Fruit fly (Drosophila melanogaster) whole organism, pupa: ENCODE data around the gene CycY.

Experiments used
- CG10348 ChIP-seq: fragments of 200-800 bp; sonication (Bioruptor generic); IDR thresholded peaks from 2 replicates; pipeline ENCODE4 v1.3.6; 2022; ENCODE audit warnings: missing biosample characterization, missing genetic modification characterization
- CG12605 ChIP-seq: fragments of 200-800 bp; sonication (Bioruptor generic); IDR thresholded peaks from 2 replicates; pipeline ENCODE4 v1.3.6; 2022; ENCODE audit warnings: missing biosample characterization, missing genetic modification characterization
- CG13204 ChIP-seq: fragments of 200-800 bp; sonication (Bioruptor generic); optimal IDR thresholded peaks from 2 replicates; lab custom pipeline; 2018; ENCODE audit warnings: missing biosample characterization, mild to moderate bottlenecking, missing genetic modification characterization, moderate library complexity
- CG14655 ChIP-seq: fragments of 200-800 bp; sonication (Bioruptor generic); optimal IDR thresholded peaks from 3 replicates; lab custom pipeline; 2017; ENCODE audit warnings: mild to moderate bottlenecking, missing biosample characterization, missing genetic modification reagents, missing genetic modification characterization
- CG15710 ChIP-seq: fragments of 200-800 bp; sonication (Bioruptor generic); optimal IDR thresholded peaks from 2 replicates; lab custom pipeline; 2018; ENCODE audit warnings: missing biosample characterization, mild to moderate bottlenecking, missing genetic modification characterization, moderate library complexity
- CG17806 ChIP-seq: fragments of 200-800 bp; sonication (Bioruptor generic); optimal IDR thresholded peaks from 2 replicates; lab custom pipeline; 2018; ENCODE audit warnings: missing biosample characterization, mild to moderate bottlenecking, missing genetic modification characterization, moderate library complexity
- CG32121 ChIP-seq: fragments of 200-800 bp; sonication (Bioruptor generic); IDR thresholded peaks from 2 replicates; pipeline ENCODE4 v1.3.6; 2022; ENCODE audit warnings: missing biosample characterization, missing genetic modification characterization
- CG34367 ChIP-seq: fragments of 200-800 bp; sonication (Bioruptor generic); optimal IDR thresholded peaks from 2 replicates; lab custom pipeline; 2018; ENCODE audit warnings: missing biosample characterization, mild to moderate bottlenecking, missing genetic modification characterization
- CG4496 ChIP-seq: fragments of 200-800 bp; sonication (Bioruptor generic); IDR thresholded peaks from 3 replicates; pipeline ENCODE4 v1.3.6; 2022; ENCODE audit warnings: missing biosample characterization, missing genetic modification characterization
- CG8159 ChIP-seq: fragments of 200-800 bp; sonication (Bioruptor generic); optimal IDR thresholded peaks from 3 replicates; lab custom pipeline; 2018; ENCODE audit warnings: missing biosample characterization, mild to moderate bottlenecking, missing genetic modification characterization, moderate library complexity
- CG8301 ChIP-seq: fragments of 200-800 bp; sonication (Bioruptor generic); optimal IDR thresholded peaks from 2 replicates; lab custom pipeline; 2018; ENCODE audit warnings: missing biosample characterization, mild to moderate bottlenecking, missing genetic modification characterization
- CG9948 ChIP-seq: fragments of 200-800 bp; sonication (Bioruptor generic); optimal IDR thresholded peaks from 2 replicates; lab custom pipeline; 2018; ENCODE audit warnings: missing biosample characterization, mild to moderate bottlenecking, missing genetic modification characterization, moderate library complexity
- D1 ChIP-seq: fragments of 200-800 bp; sonication (Bioruptor generic); optimal IDR thresholded peaks from 2 replicates; lab custom pipeline; 2018; ENCODE audit warnings: missing biosample characterization, mild to moderate bottlenecking, missing genetic modification characterization, moderate library complexity
- EcR ChIP-seq: fragments of 200-800 bp; sonication (Bioruptor generic); optimal IDR thresholded peaks from 3 replicates; lab custom pipeline; 2019; ENCODE audit warnings: missing biosample characterization, missing genetic modification characterization, mild to moderate bottlenecking, moderate library complexity, missing genetic modification reagents
- Ets98B ChIP-seq: fragments of 200-800 bp; sonication (Bioruptor generic); IDR thresholded peaks from 2 replicates; pipeline ENCODE4 v1.3.6; 2022; ENCODE audit warnings: missing biosample characterization, missing genetic modification characterization
- Pif1A ChIP-seq: fragments of 200-800 bp; sonication (Bioruptor generic); optimal IDR thresholded peaks from 3 replicates; lab custom pipeline; 2016; ENCODE audit warnings: missing biosample characterization, missing genetic modification characterization
- Pif1B ChIP-seq: fragments of 200-800 bp; sonication (Bioruptor generic); optimal IDR thresholded peaks from 3 replicates; lab custom pipeline; 2016; ENCODE audit warnings: missing biosample characterization, missing genetic modification characterization
- Snoo ChIP-seq: fragments of 200-800 bp; sonication (Bioruptor generic); optimal IDR thresholded peaks from 3 replicates; lab custom pipeline; 2017; ENCODE audit warnings: missing biosample characterization, mild to moderate bottlenecking, missing genetic modification characterization, inconsistent platforms
- fd96Ca ChIP-seq: fragments of 200-800 bp; sonication (Bioruptor generic); IDR thresholded peaks from 3 replicates; pipeline ENCODE4 v1.3.6; 2022; ENCODE audit warnings: missing biosample characterization, missing genetic modification characterization
- gl ChIP-seq: fragments of 200-800 bp; sonication (Bioruptor generic); optimal IDR thresholded peaks from 2 replicates; lab custom pipeline; 2018; ENCODE audit warnings: missing biosample characterization, mild to moderate bottlenecking, missing genetic modification characterization
- rn ChIP-seq: fragments of 200-800 bp; sonication (Bioruptor generic); IDR thresholded peaks from 2 replicates; pipeline ENCODE4 v1.3.6; 2022; ENCODE audit warnings: missing biosample characterization, missing genetic modification characterization

Gene CycY

dm6 chr2L:11841538-11841937 lies 28.0 kb upstream of the CycY start:
- no peak for TF ChIP-seq CG9948 (tag; lab: Kevin White, UChicago)
- TF ChIP-seq Pif1B (GFP tag; lab: Kevin White, UChicago) = no peak
- no peak for TF ChIP-seq D1
- TF ChIP-seq CG4496 (GFP tag; lab: Robert Waterston, UW) = no peak
- no peak for TF ChIP-seq CG15710 (tag; lab: Kevin White, UChicago)
- TF ChIP-seq Ets98B (GFP tag; lab: Robert Waterston, UW) = no peak
- no peak for TF ChIP-seq fd96Ca (GFP tag; lab: Robert Waterston, UW)
- TF ChIP-seq CG13204 (GFP tag; lab: Kevin White, UChicago) = no peak
- no peak for TF ChIP-seq rn (GFP tag; lab: Robert Waterston, UW)
- no peak for TF ChIP-seq CG17806 (tag; lab: Kevin White, UChicago)
- no peak for TF ChIP-seq EcR (GFP tag; lab: Kevin White, UChicago)
- TF ChIP-seq CG10348 (GFP tag; lab: Robert Waterston, UW) = no peak
- no peak for TF ChIP-seq CG12605
- TF ChIP-seq CG14655 (GFP tag; lab: Kevin White, UChicago) = no peak
- no peak for TF ChIP-seq CG32121
- no peak for TF ChIP-seq CG8159
- TF ChIP-seq Snoo (tag; lab: Kevin White, UChicago) = no peak
- no peak for TF ChIP-seq gl

DNA sequence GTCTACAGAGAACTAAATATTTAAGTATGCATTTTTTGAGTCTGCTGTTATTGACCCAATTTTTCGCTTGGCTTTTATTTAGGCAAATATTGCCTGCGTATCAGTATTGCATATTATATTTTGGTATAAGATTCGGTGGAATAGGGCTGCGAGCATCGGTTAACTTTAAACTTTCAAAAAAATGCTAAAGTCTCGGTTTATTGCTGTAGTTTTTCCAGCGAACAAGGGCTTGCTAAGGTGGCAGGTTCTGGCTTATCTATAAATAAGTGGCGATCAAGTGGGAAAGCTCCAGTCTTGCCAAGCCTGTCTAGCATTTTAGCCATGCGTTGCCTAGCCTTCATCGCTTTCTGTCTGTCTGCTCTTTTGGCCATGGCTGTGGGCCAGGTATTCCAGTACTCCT lies 26.8 kb upstream of the CycY start, which contains the start of gene CG31704:
Gene CG31704 (plus strand): TSS at position 301 of the 400 bp plus-strand sequence.
- no peak for TF ChIP-seq CG8301 (tag; lab: Kevin White, UChicago)
- no peak for TF ChIP-seq gl
- TF ChIP-seq rn (GFP tag; lab: Robert Waterston, UW) = no peak
- TF ChIP-seq CG8159 = no peak
- no peak for TF ChIP-seq Snoo (tag; lab: Kevin White, UChicago)
- no peak for TF ChIP-seq CG12605
- TF ChIP-seq Pif1B (GFP tag; lab: Kevin White, UChicago) = no peak
- TF ChIP-seq CG14655 (GFP tag; lab: Kevin White, UChicago) = no peak
- TF ChIP-seq CG17806 (tag; lab: Kevin White, UChicago) = no peak
- no peak for TF ChIP-seq CG34367 (tag; lab: Kevin White, UChicago)
- TF ChIP-seq EcR (GFP tag; lab: Kevin White, UChicago) = no peak
- TF ChIP-seq CG4496 (GFP tag; lab: Robert Waterston, UW) = no peak
- TF ChIP-seq CG13204 (GFP tag; lab: Kevin White, UChicago) = no peak
- no peak for TF ChIP-seq Ets98B (GFP tag; lab: Robert Waterston, UW)
- no peak for TF ChIP-seq D1
- no peak for TF ChIP-seq CG9948 (tag; lab: Kevin White, UChicago)

- TF ChIP-seq CG8159 = no peak
- TF ChIP-seq Snoo (tag; lab: Kevin White, UChicago) = no peak
- TF ChIP-seq CG34367 (tag; lab: Kevin White, UChicago) = no peak
- TF ChIP-seq CG8301 (tag; lab: Kevin White, UChicago) = no peak
- no peak for TF ChIP-seq rn (GFP tag; lab: Robert Waterston, UW)
- no peak for TF ChIP-seq CG15710 (tag; lab: Kevin White, UChicago)
- no peak for TF ChIP-seq CG10348 (GFP tag; lab: Robert Waterston, UW)
- TF ChIP-seq D1 = no peak
- no peak for TF ChIP-seq CG17806 (tag; lab: Kevin White, UChicago)
- TF ChIP-seq gl = no peak
- TF ChIP-seq CG12605 = no peak
- TF ChIP-seq, all 21 proteins: peak for 0
Measured at dm6 chr2L:11839612-11840011, 26.0 kb upstream of the CycY start, which contains the start of gene Sfp33A3. Sfp33A3 (plus strand) TSS chr2L:11839912.

DNA sequence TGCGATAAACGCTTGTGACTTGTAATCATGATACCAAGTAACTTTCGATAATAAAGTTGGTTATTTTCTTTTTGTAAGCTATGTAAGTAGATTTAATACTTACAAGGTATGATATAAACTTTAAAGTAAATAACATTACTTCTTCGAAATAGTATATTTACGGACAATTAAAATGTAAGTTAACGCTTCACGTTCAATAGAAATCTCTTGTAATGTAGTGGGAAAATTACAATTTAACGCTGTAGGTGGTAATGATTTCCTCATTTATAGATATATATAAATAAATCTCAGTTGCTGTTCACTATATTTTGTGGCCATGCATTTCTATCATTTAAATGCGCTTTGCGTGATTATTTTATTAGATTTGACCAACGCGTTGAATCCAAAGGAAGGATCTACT lies 23.8 kb upstream of the CycY start, which contains the start of gene Sfp33A2:
Gene Sfp33A2 (plus strand): TSS at position 301 of the 400 bp plus-strand sequence.
- TF ChIP-seq CG9948 (tag; lab: Kevin White, UChicago) = no peak
- no peak for TF ChIP-seq Snoo (tag; lab: Kevin White, UChicago)
- no peak for TF ChIP-seq CG10348 (GFP tag; lab: Robert Waterston, UW)
- TF ChIP-seq D1 = no peak
- no peak for TF ChIP-seq Ets98B (GFP tag; lab: Robert Waterston, UW)
- no peak for TF ChIP-seq CG17806 (tag; lab: Kevin White, UChicago)
- TF ChIP-seq CG8159 = no peak
- TF ChIP-seq CG12605 = no peak
- no peak for TF ChIP-seq CG14655 (GFP tag; lab: Kevin White, UChicago)
- no peak for TF ChIP-seq EcR (GFP tag; lab: Kevin White, UChicago)
- TF ChIP-seq CG13204 (GFP tag; lab: Kevin White, UChicago) = no peak
- no peak for TF ChIP-seq CG8301 (tag; lab: Kevin White, UChicago)
- TF ChIP-seq gl = no peak
- TF ChIP-seq Pif1B (GFP tag; lab: Kevin White, UChicago) = no peak
- no peak for TF ChIP-seq CG15710 (tag; lab: Kevin White, UChicago)
- no peak for TF ChIP-seq rn (GFP tag; lab: Robert Waterston, UW)
- no peak for TF ChIP-seq CG4496 (GFP tag; lab: Robert Waterston, UW)

DNA sequence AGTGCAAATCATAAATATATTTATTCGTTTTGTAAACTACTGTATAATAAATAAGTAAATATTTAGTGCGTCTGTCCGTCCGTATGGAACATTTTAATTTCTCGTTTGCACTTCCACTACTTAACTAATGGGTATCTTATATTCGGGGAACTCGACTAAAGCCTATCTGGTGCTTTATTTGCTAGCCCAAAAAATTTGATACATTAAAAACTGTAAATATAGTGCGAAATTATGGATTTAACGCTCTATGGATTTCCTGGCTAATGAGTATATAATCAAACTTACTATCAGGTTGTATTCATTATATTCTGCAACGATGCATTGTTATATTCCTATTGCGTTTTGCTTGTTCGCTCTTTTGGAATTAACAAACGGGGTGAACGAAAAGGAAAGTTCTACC lies 23.4 kb upstream of the CycY start, which contains the start of gene Sfp33A4:
Gene Sfp33A4 (plus strand): TSS at position 301 of the 400 bp plus-strand sequence.
- TF ChIP-seq Snoo (tag; lab: Kevin White, UChicago) (no peak), CG14655 (GFP tag; lab: Kevin White, UChicago) (no peak), CG34367 (tag; lab: Kevin White, UChicago) (no peak), gl (no peak), CG12605 (no peak), EcR (GFP tag; lab: Kevin White, UChicago) (no peak), rn (GFP tag; lab: Robert Waterston, UW) (no peak), CG8301 (tag; lab: Kevin White, UChicago) (no peak), CG4496 (GFP tag; lab: Robert Waterston, UW) (no peak), D1 (no peak), CG15710 (tag; lab: Kevin White, UChicago) (no peak), CG17806 (tag; lab: Kevin White, UChicago) (no peak), CG32121 (no peak), Ets98B (GFP tag; lab: Robert Waterston, UW) (no peak), CG13204 (GFP tag; lab: Kevin White, UChicago) (no peak), CG8159 (no peak), Pif1A (GFP tag; lab: Kevin White, UChicago) (no peak), Pif1B (GFP tag; lab: Kevin White, UChicago) (no peak)
